Worm (Caenorhabditis elegans) whole organism, L4 larva: ENCODE data around the gene mrpl-4.
A peak's percentile ranks its signal among the peaks of the same experiment; 100 is the strongest.

ENCODE experiments used
- F10B5.3 ChIP-seq: sonication (generic microtip); optimal IDR thresholded peaks from 2 replicates; lab custom pipeline; 2016; ENCODE audit warnings: mild to moderate bottlenecking, missing genetic modification characterization, missing compliant biosample characterization
- F37D6.2 ChIP-seq: sonication (generic microtip); optimal IDR thresholded peaks from 2 replicates; lab custom pipeline; 2016; ENCODE audit warnings: mild to moderate bottlenecking, missing genetic modification characterization, missing compliant biosample characterization
- F49E8.2 ChIP-seq: sonication (generic microtip); optimal IDR thresholded peaks from 2 replicates; lab custom pipeline; 2016; ENCODE audit warnings: missing compliant biosample characterization, mild to moderate bottlenecking, missing genetic modification characterization, borderline replicate concordance
- T20F7.1 ChIP-seq: fragments of 200-800 bp; sonication (Bioruptor generic); optimal IDR thresholded peaks from 2 replicates; lab custom pipeline; 2018; ENCODE audit warnings: mild to moderate bottlenecking, missing genetic modification characterization, missing compliant biosample characterization
- T26A8.4 ChIP-seq: fragments of 200-800 bp; sonication (Bioruptor generic); IDR thresholded peaks from 2 replicates; pipeline ENCODE4 v1.3.6; 2022; ENCODE audit warnings: missing genetic modification characterization, missing compliant biosample characterization
- Y48G9A.11 ChIP-seq: fragments of 200-800 bp; sonication (Bioruptor generic); IDR thresholded peaks from 2 replicates; pipeline ENCODE4 v1.3.6; 2022; ENCODE audit warnings: missing genetic modification reagents, missing genetic modification characterization, missing compliant biosample characterization
- Y5F2A.4 ChIP-seq: fragments of 200-800 bp; sonication (Bioruptor generic); optimal IDR thresholded peaks from 2 replicates; lab custom pipeline; 2018; ENCODE audit warnings: mild to moderate bottlenecking, missing genetic modification characterization, missing compliant biosample characterization
- Y75B8A.6 ChIP-seq: fragments of 200-800 bp; sonication (Bioruptor generic); IDR thresholded peaks from 2 replicates; pipeline ENCODE4 v1.3.6; 2022; ENCODE audit warnings: missing genetic modification reagents, missing genetic modification characterization, missing compliant biosample characterization
- ZK337.2 ChIP-seq: fragments of 200-800 bp; sonication (Bioruptor generic); IDR thresholded peaks from 2 replicates; pipeline ENCODE4 v1.3.6; 2022; ENCODE audit warnings: missing genetic modification reagents, missing genetic modification characterization, missing compliant biosample characterization
- aha-1 ChIP-seq: fragments of 150-350 bp; peaks from one replicate; lab custom pipeline; 2014; ENCODE audit warnings: missing biosample characterization, missing genetic modification characterization
- aly-2 ChIP-seq: sonication (generic microtip); optimal IDR thresholded peaks from 2 replicates; lab custom pipeline; 2018; ENCODE audit warnings: missing biosample characterization, missing genetic modification characterization
- ama-1 ChIP-seq: fragments of 150-350 bp; optimal IDR thresholded peaks from 2 replicates; lab custom pipeline; 2014; ENCODE audit warnings: inconsistent platforms, mixed read lengths
- attf-4 ChIP-seq: sonication (generic microtip); optimal IDR thresholded peaks from 3 replicates; lab custom pipeline; 2017; ENCODE audit warnings: missing biosample characterization, missing genetic modification characterization
- ceh-20 ChIP-seq: fragments of 200-800 bp; sonication (Bioruptor generic); IDR thresholded peaks from 2 replicates; pipeline ENCODE4 v1.3.6; 2022; ENCODE audit warnings: missing genetic modification reagents, missing genetic modification characterization, missing compliant biosample characterization
- ceh-28 ChIP-seq: fragments of 150-350 bp; optimal IDR thresholded peaks from 2 replicates; lab custom pipeline; 2014; ENCODE audit warnings: missing biosample characterization, missing genetic modification reagents, missing genetic modification characterization
- ceh-44 ChIP-seq: fragments of 200-800 bp; sonication (Bioruptor generic); IDR thresholded peaks from 2 replicates; pipeline ENCODE4 v1.3.6; 2022; ENCODE audit warnings: missing genetic modification reagents, missing genetic modification characterization, missing compliant biosample characterization
- ceh-82 ChIP-seq: sonication (generic microtip); optimal IDR thresholded peaks from 2 replicates; lab custom pipeline; 2017; ENCODE audit warnings: missing biosample characterization, missing genetic modification characterization
- cey-2 ChIP-seq: sonication (generic microtip); optimal IDR thresholded peaks from 3 replicates; lab custom pipeline; 2017; ENCODE audit warnings: missing genetic modification characterization, mild to moderate bottlenecking, missing compliant biosample characterization, antibody characterized with exemption, borderline replicate concordance; ENCODE audit not compliant: insufficient read depth
- daf-16 ChIP-seq, 3 experiments: sonication (generic microtip); optimal IDR thresholded peaks; 2 replicates each; lab custom pipeline; 2016 to 2017; ENCODE audit warnings: missing genetic modification characterization in 3 of 3, missing genetic modification reagents in 3 of 3, mild to moderate bottlenecking in 2 of 3, missing compliant biosample characterization in 2 of 3, missing biosample characterization in 1 of 3, moderate library complexity in 1 of 3
- daf-19 ChIP-seq: fragments of 200-800 bp; sonication (Bioruptor generic); conservative IDR thresholded peaks from 2 replicates; pipeline ENCODE4 v1.3.6; 2022; ENCODE audit warnings: missing genetic modification characterization, missing compliant biosample characterization
- dmd-8 ChIP-seq: fragments of 200-800 bp; sonication (Bioruptor generic); IDR thresholded peaks from 2 replicates; pipeline ENCODE4 v1.3.6; 2022; ENCODE audit warnings: missing genetic modification characterization, missing compliant biosample characterization
- duxl-1 ChIP-seq: sonication (generic microtip); optimal IDR thresholded peaks from 2 replicates; lab custom pipeline; 2016; ENCODE audit warnings: mild to moderate bottlenecking, missing genetic modification characterization, moderate library complexity, missing compliant biosample characterization; ENCODE audit not compliant: poor library complexity
- dve-1 ChIP-seq: sonication (generic microtip); optimal IDR thresholded peaks from 2 replicates; lab custom pipeline; 2017; ENCODE audit warnings: antibody characterized with exemption, mild to moderate bottlenecking, missing genetic modification characterization, missing compliant biosample characterization; ENCODE audit not compliant: insufficient read depth
- fkh-10 ChIP-seq: fragments of 150-350 bp; optimal IDR thresholded peaks from 2 replicates; lab custom pipeline; 2014; ENCODE audit warnings: missing biosample characterization, missing genetic modification reagents, missing genetic modification characterization
- fos-1 ChIP-seq: fragments of 150-350 bp; optimal IDR thresholded peaks from 2 replicates; lab custom pipeline; 2014; ENCODE audit warnings: missing biosample characterization, missing genetic modification characterization
- hlh-11 ChIP-seq: fragments of 200-800 bp; sonication (Bioruptor generic); optimal IDR thresholded peaks from 2 replicates; lab custom pipeline; 2018; ENCODE audit warnings: mild to moderate bottlenecking, missing genetic modification characterization, missing compliant biosample characterization
- lin-15B ChIP-seq: fragments of 150-350 bp; sonication (generic microtip); optimal IDR thresholded peaks from 3 replicates; lab custom pipeline; 2014; ENCODE audit warnings: missing biosample characterization, missing genetic modification characterization
- lin-29 ChIP-seq: fragments of 200-800 bp; sonication (Bioruptor generic); IDR thresholded peaks from 2 replicates; pipeline ENCODE4 v1.3.6; 2022; ENCODE audit warnings: missing genetic modification reagents, missing genetic modification characterization, missing compliant biosample characterization
- lin-39 ChIP-seq: fragments of 150-350 bp; optimal IDR thresholded peaks from 2 replicates; lab custom pipeline; 2014; ENCODE audit warnings: missing biosample characterization, missing genetic modification reagents, missing genetic modification characterization
- lsy-2 ChIP-seq, 2 experiments: fragments of 150-350 bp in 1 of 2; sonication (generic microtip) in 1 of 2; optimal IDR thresholded peaks; 2 replicates each; lab custom pipeline; 2014 to 2017; ENCODE audit warnings: missing biosample characterization in 2 of 2, missing genetic modification characterization in 2 of 2
- mdl-1 ChIP-seq, 2 experiments: fragments of 150-350 bp in 1 of 2; sonication (generic microtip) in 1 of 2; optimal IDR thresholded peaks; 2 replicates each; lab custom pipeline; 2014 to 2017; ENCODE audit warnings: missing biosample characterization in 2 of 2, missing genetic modification characterization in 2 of 2
- mxl-2 ChIP-seq: fragments of 200-800 bp; sonication (Bioruptor generic); conservative IDR thresholded peaks from 2 replicates; pipeline ENCODE4 v1.3.6; 2022; ENCODE audit warnings: missing genetic modification reagents, missing genetic modification characterization, missing compliant biosample characterization
- nhr-10 ChIP-seq: fragments of 150-350 bp; optimal IDR thresholded peaks from 2 replicates; lab custom pipeline; 2014; ENCODE audit warnings: missing biosample characterization, missing genetic modification characterization
- nhr-102 ChIP-seq: sonication (generic microtip); optimal IDR thresholded peaks from 2 replicates; lab custom pipeline; 2016; ENCODE audit warnings: mild to moderate bottlenecking, missing genetic modification characterization, moderate library complexity, missing compliant biosample characterization
- nhr-11 ChIP-seq: fragments of 150-350 bp; optimal IDR thresholded peaks from 2 replicates; lab custom pipeline; 2014; ENCODE audit warnings: missing biosample characterization, missing genetic modification characterization
- nhr-25 ChIP-seq: sonication (generic microtip); optimal IDR thresholded peaks from 2 replicates; lab custom pipeline; 2017; ENCODE audit warnings: missing genetic modification characterization, mild to moderate bottlenecking, missing compliant biosample characterization, antibody characterized with exemption, moderate library complexity, borderline replicate concordance; ENCODE audit not compliant: insufficient read depth
- nhr-28 ChIP-seq: fragments of 150-350 bp; optimal IDR thresholded peaks from 2 replicates; lab custom pipeline; 2014; ENCODE audit warnings: missing biosample characterization, missing genetic modification characterization
- nhr-48 ChIP-seq: sonication (generic microtip); optimal IDR thresholded peaks from 2 replicates; lab custom pipeline; 2016; ENCODE audit warnings: mild to moderate bottlenecking, missing genetic modification characterization, missing compliant biosample characterization
- nhr-6 ChIP-seq: fragments of 150-350 bp; optimal IDR thresholded peaks from 2 replicates; lab custom pipeline; 2014; ENCODE audit warnings: missing biosample characterization, missing genetic modification characterization
- nhr-77 ChIP-seq: fragments of 150-350 bp; optimal IDR thresholded peaks from 2 replicates; lab custom pipeline; 2014; ENCODE audit warnings: missing biosample characterization, missing genetic modification characterization
- pqm-1 ChIP-seq: sonication (generic microtip); optimal IDR thresholded peaks from 2 replicates; lab custom pipeline; 2017; ENCODE audit warnings: missing biosample characterization, missing genetic modification characterization
- saeg-2 ChIP-seq: fragments of 200-800 bp; sonication (Bioruptor generic); IDR thresholded peaks from 2 replicates; pipeline ENCODE4 v1.3.6; 2022; ENCODE audit warnings: missing genetic modification reagents, missing genetic modification characterization, missing compliant biosample characterization
- snpc-1.2 ChIP-seq: fragments of 200-800 bp; sonication (Bioruptor generic); IDR thresholded peaks from 2 replicates; pipeline ENCODE4 v1.3.6; 2022; ENCODE audit warnings: missing genetic modification reagents, missing genetic modification characterization, missing compliant biosample characterization
- snpc-4 ChIP-seq: fragments of 150-350 bp; optimal IDR thresholded peaks from 2 replicates; lab custom pipeline; 2014; ENCODE audit warnings: missing biosample characterization, missing genetic modification characterization
- spr-1 ChIP-seq: sonication (generic microtip); optimal IDR thresholded peaks from 2 replicates; lab custom pipeline; 2016; ENCODE audit warnings: mild to moderate bottlenecking, missing genetic modification characterization, missing compliant biosample characterization
- zag-1 ChIP-seq: fragments of 150-350 bp; optimal IDR thresholded peaks from 2 replicates; lab custom pipeline; 2014; ENCODE audit warnings: missing biosample characterization, missing genetic modification characterization
- zfp-2 ChIP-seq: sonication (generic microtip); optimal IDR thresholded peaks from 2 replicates; lab custom pipeline; 2016; ENCODE audit warnings: mild to moderate bottlenecking, missing genetic modification characterization, missing compliant biosample characterization
- ztf-11 ChIP-seq: fragments of 150-350 bp; optimal IDR thresholded peaks from 2 replicates; lab custom pipeline; 2014; ENCODE audit warnings: missing biosample characterization, missing genetic modification characterization
- ztf-7 ChIP-seq: fragments of 150-350 bp; optimal IDR thresholded peaks from 2 replicates; lab custom pipeline; 2014; ENCODE audit warnings: missing biosample characterization, missing genetic modification characterization

mrpl-4 gene

DNA sequence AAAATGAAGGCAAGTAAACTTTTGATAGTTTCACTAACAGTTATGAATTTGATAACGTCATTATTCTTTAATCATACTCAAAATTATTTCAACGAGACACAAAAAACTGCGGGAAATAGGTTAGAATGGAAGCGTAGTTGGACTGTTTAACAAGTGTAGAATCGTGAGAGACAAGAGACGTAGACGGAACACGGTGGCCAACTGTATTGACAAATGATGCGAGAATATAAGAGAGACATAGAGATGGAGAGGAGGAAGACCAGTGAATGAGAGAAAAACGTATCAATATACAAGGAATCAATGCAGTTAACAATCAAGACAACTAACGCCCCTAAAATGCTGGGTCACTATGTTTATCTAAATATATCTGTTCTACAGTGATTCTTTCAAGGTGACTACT lies 21.4 kb upstream of the mrpl-4 start (continued):
- TF ChIP-seq Y5F2A.4 (GFP tag; lab: Kevin White, UChicago) (no peak), nhr-28 (tag; lab: Kevin White, UChicago) (peak; percentile 88), mxl-2 (no peak), lsy-2 (tag; optimal IDR thresholded peaks at IDR 0.05; lab: Kevin White, UChicago) (peak in 1 of 2 experiments; percentile 24), aly-2 (no peak), T20F7.1 (GFP tag; lab: Kevin White, UChicago) (no peak), nhr-77 (tag; lab: Kevin White, UChicago) (peak; percentile 23), ztf-11 (tag; lab: Kevin White, UChicago) (no peak), nhr-10 (tag; lab: Kevin White, UChicago) (no peak), daf-16 (GFP tag; optimal IDR thresholded peaks at IDR 0.05; lab: Kevin White, UChicago) (no peak), daf-16 (tag; optimal IDR thresholded peaks at IDR 0.05; lab: Kevin White, UChicago) (peak; percentile 83), saeg-2 (GFP tag; lab: Robert Waterston, UW) (no peak), nhr-48 (tag; lab: Kevin White, UChicago) (no peak), nhr-25 (peak; percentile 48), cey-2 (tag; lab: Kevin White, UChicago) (no peak), duxl-1 (tag; lab: Kevin White, UChicago) (no peak), F37D6.2 (tag; lab: Kevin White, UChicago) (no peak), lin-29 (GFP tag; lab: Robert Waterston, UW) (no peak), lin-39 (tag; lab: Kevin White, UChicago) (no peak), fkh-10 (GFP tag; lab: Kevin White, UChicago) (no peak), fos-1 (tag; lab: Kevin White, UChicago) (no peak), nhr-102 (no peak), mdl-1 (tag; optimal IDR thresholded peaks at IDR 0.05; lab: Kevin White, UChicago) (no peak), T26A8.4 (no peak), zfp-2 (no peak), daf-19 (no peak), dve-1 (tag; lab: Kevin White, UChicago) (peak; percentile 69), ZK337.2 (GFP tag; lab: Robert Waterston, UW) (no peak), dmd-8 (no peak), spr-1 (tag; lab: Kevin White, UChicago) (no peak), aha-1 (tag; lab: Kevin White, UChicago) (peak; percentile 42), ztf-7 (tag; lab: Kevin White, UChicago) (no peak), lin-15B (no peak), attf-4 (tag; lab: Kevin White, UChicago) (no peak), F49E8.2 (tag; lab: Kevin White, UChicago) (no peak), zag-1 (tag; lab: Kevin White, UChicago) (no peak), ceh-82 (tag; lab: Kevin White, UChicago) (no peak), Y75B8A.6 (GFP tag; lab: Robert Waterston, UW) (no peak)
- TF ChIP-seq, all 104 proteins: peak for 14

DNA sequence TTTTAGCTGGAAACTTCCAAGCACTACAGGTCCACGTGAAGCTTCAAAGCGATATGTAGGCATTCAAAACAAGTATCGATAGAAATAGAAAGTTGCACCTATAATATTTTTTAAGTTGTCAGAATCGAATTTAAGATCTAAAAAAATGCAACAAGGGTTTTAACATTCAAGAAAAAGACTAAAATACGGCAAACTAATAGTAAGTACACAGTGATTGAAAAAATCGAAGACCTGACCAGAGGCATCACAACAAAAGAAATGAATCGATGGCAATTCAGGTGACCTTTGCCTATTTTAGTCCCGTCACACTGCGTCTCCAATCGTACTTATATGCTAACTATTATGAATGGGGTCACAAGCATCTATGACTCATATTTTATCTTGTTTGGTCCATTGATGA lies 19.1 kb upstream of the mrpl-4 start, which contains the start of gene T23B12.5:
T23B12.5 (minus strand) TSS at position 101 of the 400 bp plus-strand sequence.
- TF ChIP-seq ceh-20 (GFP tag; lab: Robert Waterston, UW) = no peak
- no peak for TF ChIP-seq ama-1 (lab: Kevin White, UChicago)
- no peak for TF ChIP-seq ceh-44 (GFP tag; lab: Robert Waterston, UW)
- no peak for TF ChIP-seq nhr-11 (tag; lab: Kevin White, UChicago)
- TF ChIP-seq fkh-10 (GFP tag; lab: Kevin White, UChicago) = no peak
- no peak for TF ChIP-seq Y48G9A.11
- no peak for TF ChIP-seq snpc-4 (tag; lab: Kevin White, UChicago)
- TF ChIP-seq hlh-11 = no peak
- TF ChIP-seq F10B5.3 (tag; lab: Kevin White, UChicago) = no peak
- no peak for TF ChIP-seq nhr-6 (tag; lab: Kevin White, UChicago)
- TF ChIP-seq snpc-1.2 (GFP tag; lab: Robert Waterston, UW) = no peak
- TF ChIP-seq ceh-28 (tag; lab: Kevin White, UChicago) = no peak
- TF ChIP-seq pqm-1 (tag; lab: Kevin White, UChicago) = no peak
- TF ChIP-seq daf-19 = no peak
